Worm (Caenorhabditis elegans) whole organism, L2 larva: ENCODE data around the gene C25H3.16.

ENCODE experiments used
- C34F6.9 ChIP-seq: fragments of 150-350 bp; optimal IDR thresholded peaks from 2 replicates; lab custom pipeline; 2014; ENCODE audit warnings: missing biosample characterization, missing genetic modification characterization
- F13H6.1 ChIP-seq: sonication (generic microtip); optimal IDR thresholded peaks from 2 replicates; lab custom pipeline; 2016; ENCODE audit warnings: missing genetic modification characterization, missing compliant biosample characterization
- R02D3.7 ChIP-seq: fragments of 150-350 bp; optimal IDR thresholded peaks from 2 replicates; lab custom pipeline; 2014; ENCODE audit warnings: missing biosample characterization, missing genetic modification characterization
- Y55F3AM.14 ChIP-seq: fragments of 200-800 bp; sonication (Bioruptor generic); optimal IDR thresholded peaks from 2 replicates; lab custom pipeline; 2018; ENCODE audit warnings: mild to moderate bottlenecking, missing genetic modification characterization, missing compliant biosample characterization
- ZK546.5 ChIP-seq: sonication (generic microtip); optimal IDR thresholded peaks from 2 replicates; lab custom pipeline; 2017; ENCODE audit warnings: missing biosample characterization, missing genetic modification characterization
- aly-2 ChIP-seq: fragments of 150-350 bp; optimal IDR thresholded peaks from 2 replicates; lab custom pipeline; 2014; ENCODE audit warnings: missing biosample characterization, missing genetic modification characterization
- ama-1 ChIP-seq: fragments of 150-350 bp; optimal IDR thresholded peaks from 2 replicates; lab custom pipeline; 2018; ENCODE audit warnings: inconsistent platforms
- blmp-1 ChIP-seq: sonication (generic microtip); optimal IDR thresholded peaks from 2 replicates; lab custom pipeline; 2017; ENCODE audit warnings: missing genetic modification characterization, mild to moderate bottlenecking, missing compliant biosample characterization, antibody characterized with exemption, moderate library complexity; ENCODE audit not compliant: insufficient read depth
- ceh-16 ChIP-seq: fragments of 150-350 bp; optimal IDR thresholded peaks from 2 replicates; lab custom pipeline; 2014; ENCODE audit warnings: missing biosample characterization, missing genetic modification characterization
- ceh-82 ChIP-seq: fragments of 150-350 bp; optimal IDR thresholded peaks from 2 replicates; lab custom pipeline; 2014; ENCODE audit warnings: missing biosample characterization, missing genetic modification characterization
- crh-2 ChIP-seq: sonication (generic microtip); optimal IDR thresholded peaks from 2 replicates; lab custom pipeline; 2017; ENCODE audit warnings: missing biosample characterization, missing genetic modification characterization
- dmd-4 ChIP-seq: sonication (generic microtip); optimal IDR thresholded peaks from 2 replicates; lab custom pipeline; 2017; ENCODE audit warnings: missing biosample characterization, missing genetic modification characterization
- egl-27 ChIP-seq: sonication (generic microtip); optimal IDR thresholded peaks from 3 replicates; lab custom pipeline; 2017; ENCODE audit warnings: missing biosample characterization, missing genetic modification reagents, missing genetic modification characterization
- elt-1 ChIP-seq: fragments of 150-350 bp; optimal IDR thresholded peaks from 2 replicates; lab custom pipeline; 2014; ENCODE audit warnings: missing biosample characterization, missing genetic modification characterization
- elt-3 ChIP-seq: sonication (generic microtip); optimal IDR thresholded peaks from 2 replicates; lab custom pipeline; 2017; ENCODE audit warnings: missing biosample characterization, missing genetic modification characterization
- fos-1 ChIP-seq: fragments of 150-350 bp; optimal IDR thresholded peaks from 2 replicates; lab custom pipeline; 2014; ENCODE audit warnings: missing biosample characterization, missing genetic modification characterization
- gmeb-1 ChIP-seq: fragments of 150-350 bp; optimal IDR thresholded peaks from 2 replicates; lab custom pipeline; 2014; ENCODE audit warnings: missing biosample characterization, missing genetic modification characterization
- lin-11 ChIP-seq: fragments of 150-350 bp; sonication (generic microtip); optimal IDR thresholded peaks from 2 replicates; lab custom pipeline; 2014; ENCODE audit warnings: missing biosample characterization, missing genetic modification characterization, inconsistent platforms, mixed read lengths
- lin-13 ChIP-seq: fragments of 150-350 bp; optimal IDR thresholded peaks from 2 replicates; lab custom pipeline; 2014; ENCODE audit warnings: missing biosample characterization, missing genetic modification reagents, missing genetic modification characterization
- lin-39 ChIP-seq: fragments of 150-350 bp; optimal IDR thresholded peaks from 2 replicates; lab custom pipeline; 2014; ENCODE audit warnings: missing biosample characterization, missing genetic modification reagents, missing genetic modification characterization
- lsy-2 ChIP-seq, 2 experiments: fragments of 150-350 bp in 1 of 2; sonication (generic microtip) in 1 of 2; optimal IDR thresholded peaks; 2 replicates each; lab custom pipeline; 2014 to 2017; ENCODE audit warnings: missing biosample characterization in 2 of 2, missing genetic modification characterization in 2 of 2
- mab-5 ChIP-seq: fragments of 150-350 bp; optimal IDR thresholded peaks from 2 replicates; lab custom pipeline; 2014; ENCODE audit warnings: missing biosample characterization, missing genetic modification characterization
- mbf-1 ChIP-seq: sonication (generic microtip); optimal IDR thresholded peaks from 2 replicates; lab custom pipeline; 2017; ENCODE audit warnings: missing biosample characterization, missing genetic modification characterization
- mdl-1 ChIP-seq, 2 experiments: fragments of 150-350 bp in 1 of 2; sonication (generic microtip) in 1 of 2; optimal IDR thresholded peaks; 2 replicates each; lab custom pipeline; 2017; ENCODE audit warnings: missing biosample characterization in 2 of 2, missing genetic modification characterization in 2 of 2
- nhr-10 ChIP-seq: sonication (generic microtip); optimal IDR thresholded peaks from 2 replicates; lab custom pipeline; 2017; ENCODE audit warnings: missing biosample characterization, missing genetic modification characterization
- nhr-11 ChIP-seq: fragments of 150-350 bp; optimal IDR thresholded peaks from 2 replicates; lab custom pipeline; 2014; ENCODE audit warnings: missing biosample characterization, missing genetic modification characterization
- nhr-12 ChIP-seq: fragments of 150-350 bp; optimal IDR thresholded peaks from 2 replicates; lab custom pipeline; 2014; ENCODE audit warnings: missing biosample characterization, missing genetic modification characterization
- nhr-129 ChIP-seq: fragments of 150-350 bp; optimal IDR thresholded peaks from 2 replicates; lab custom pipeline; 2014; ENCODE audit warnings: missing biosample characterization, missing genetic modification characterization
- nhr-21 ChIP-seq: fragments of 150-350 bp; optimal IDR thresholded peaks from 2 replicates; lab custom pipeline; 2014; ENCODE audit warnings: missing biosample characterization, missing genetic modification characterization
- nhr-23 ChIP-seq: fragments of 150-350 bp; optimal IDR thresholded peaks from 2 replicates; lab custom pipeline; 2014; ENCODE audit warnings: missing biosample characterization, missing genetic modification reagents, missing genetic modification characterization
- nhr-237 ChIP-seq: fragments of 150-350 bp; optimal IDR thresholded peaks from 2 replicates; lab custom pipeline; 2014; ENCODE audit warnings: missing biosample characterization, missing genetic modification characterization
- nhr-25 ChIP-seq: fragments of 150-350 bp; sonication (generic microtip); optimal IDR thresholded peaks from 3 replicates; lab custom pipeline; 2014; ENCODE audit warnings: missing biosample characterization, missing genetic modification characterization
- nhr-6 ChIP-seq: fragments of 150-350 bp; optimal IDR thresholded peaks from 2 replicates; lab custom pipeline; 2014; ENCODE audit warnings: missing biosample characterization, missing genetic modification characterization
- nhr-77 ChIP-seq: fragments of 150-350 bp; optimal IDR thresholded peaks from 2 replicates; lab custom pipeline; 2014; ENCODE audit warnings: missing biosample characterization, missing genetic modification characterization
- peb-1 ChIP-seq: fragments of 150-350 bp; optimal IDR thresholded peaks from 2 replicates; lab custom pipeline; 2014; ENCODE audit warnings: missing biosample characterization, missing genetic modification characterization
- sem-4 ChIP-seq: fragments of 150-350 bp; optimal IDR thresholded peaks from 2 replicates; lab custom pipeline; 2014; ENCODE audit warnings: missing biosample characterization, missing genetic modification reagents, missing genetic modification characterization
- skn-1 ChIP-seq: sonication (generic microtip); optimal IDR thresholded peaks from 2 replicates; lab custom pipeline; 2017; ENCODE audit warnings: missing biosample characterization, missing genetic modification characterization
- sma-9 ChIP-seq, 2 experiments: fragments of 150-350 bp in 1 of 2; sonication (generic microtip) in 1 of 2; optimal IDR thresholded peaks; 2 replicates each; lab custom pipeline; 2014 to 2016; ENCODE audit warnings: missing genetic modification characterization in 2 of 2, mild to moderate bottlenecking in 1 of 2, missing biosample characterization in 1 of 2, missing compliant biosample characterization in 1 of 2, missing genetic modification reagents in 1 of 2, moderate library complexity in 1 of 2
- snpc-4 ChIP-seq: fragments of 150-350 bp; optimal IDR thresholded peaks from 2 replicates; lab custom pipeline; 2014; ENCODE audit warnings: missing biosample characterization, missing genetic modification characterization
- unc-39 ChIP-seq: fragments of 150-350 bp; optimal IDR thresholded peaks from 2 replicates; lab custom pipeline; 2014; ENCODE audit warnings: missing biosample characterization, missing genetic modification characterization
- unc-55 ChIP-seq: fragments of 150-350 bp; sonication (generic microtip); optimal IDR thresholded peaks from 3 replicates; lab custom pipeline; 2014; ENCODE audit warnings: missing biosample characterization, missing genetic modification reagents, missing genetic modification characterization
- unc-62 ChIP-seq: fragments of 150-350 bp; optimal IDR thresholded peaks from 2 replicates; lab custom pipeline; 2014; ENCODE audit warnings: missing biosample characterization, missing genetic modification reagents, missing genetic modification characterization
- zag-1 ChIP-seq: fragments of 150-350 bp; optimal IDR thresholded peaks from 2 replicates; lab custom pipeline; 2014; ENCODE audit warnings: missing biosample characterization, missing genetic modification characterization
- ztf-1 ChIP-seq: fragments of 200-800 bp; sonication (Bioruptor generic); conservative IDR thresholded peaks from 2 replicates; pipeline ENCODE4 v1.3.6; 2022; ENCODE audit warnings: missing genetic modification characterization, missing compliant biosample characterization
- ztf-11 ChIP-seq: sonication (generic microtip); optimal IDR thresholded peaks from 2 replicates; lab custom pipeline; 2017; ENCODE audit warnings: missing biosample characterization, missing genetic modification characterization
- ztf-4 ChIP-seq: fragments of 150-350 bp; optimal IDR thresholded peaks from 2 replicates; lab custom pipeline; 2014; ENCODE audit warnings: missing biosample characterization, missing genetic modification characterization

Gene C25H3.16

ce11 chrII:5660736-5661734 lies 5.1 kb upstream of the C25H3.16 start, which contains the start of the genes ift-43 and mdt-26 (continued):
- peak; percentile 51 for TF ChIP-seq nhr-25 (tag; lab: Kevin White, UChicago)
- TF ChIP-seq lin-13 (GFP tag; lab: Kevin White, UChicago) = peak; percentile 81
- TF ChIP-seq dmd-4 (tag; lab: Kevin White, UChicago) = no peak
- TF ChIP-seq blmp-1 (tag; lab: Kevin White, UChicago) = peak; percentile 20
- no peak for TF ChIP-seq elt-1 (tag; lab: Kevin White, UChicago)
- no peak for TF ChIP-seq elt-3 (tag; lab: Kevin White, UChicago)
- TF ChIP-seq nhr-12 (tag; lab: Kevin White, UChicago) = no peak
- TF ChIP-seq mbf-1 = no peak
- peak; percentile 53 for TF ChIP-seq fos-1 (tag; lab: Kevin White, UChicago)
- TF ChIP-seq snpc-4 (tag; lab: Kevin White, UChicago) = no peak
- TF ChIP-seq mab-5 (tag; lab: Kevin White, UChicago) = peak; percentile 34
- no peak for TF ChIP-seq ztf-1 (GFP tag; lab: Robert Waterston, UW)
- TF ChIP-seq Y55F3AM.14 (GFP tag; lab: Kevin White, UChicago) = peak; percentile 6
- TF ChIP-seq unc-39 (tag; lab: Kevin White, UChicago) = peak; percentile 8
- TF ChIP-seq peb-1 = no peak
- TF ChIP-seq sma-9 (GFP tag; optimal IDR thresholded peaks at IDR 0.05; lab: Kevin White, UChicago) = peak; percentile 75
- TF ChIP-seq sma-9 (tag; optimal IDR thresholded peaks at IDR 0.05; lab: Kevin White, UChicago) = no peak
- no peak for TF ChIP-seq nhr-11 (tag; lab: Kevin White, UChicago)
- no peak for TF ChIP-seq nhr-77 (tag; lab: Kevin White, UChicago)
- TF ChIP-seq nhr-23 (tag; lab: Kevin White, UChicago) = no peak
- TF ChIP-seq lin-11 = peak; percentile 89

ce11 chrII:5661735-5662177 lies 4.3 kb upstream of the C25H3.16 start:
- TF ChIP-seq ceh-16 (tag; lab: Kevin White, UChicago) (peak; percentile 76), R02D3.7 (tag; lab: Kevin White, UChicago) (no peak), sma-9 (GFP tag; optimal IDR thresholded peaks at IDR 0.05; lab: Kevin White, UChicago) (peak; percentile 86), sma-9 (tag; optimal IDR thresholded peaks at IDR 0.05; lab: Kevin White, UChicago) (no peak), egl-27 (tag; lab: Kevin White, UChicago) (peak; percentile 58), lin-11 (peak; percentile 96), lin-39 (peak; percentile 58), nhr-11 (tag; lab: Kevin White, UChicago) (no peak), elt-1 (tag; lab: Kevin White, UChicago) (no peak), unc-39 (tag; lab: Kevin White, UChicago) (no peak), C34F6.9 (peak; percentile 86), dmd-4 (tag; lab: Kevin White, UChicago) (no peak), blmp-1 (tag; lab: Kevin White, UChicago) (peak; percentile 15), ceh-82 (tag; lab: Kevin White, UChicago) (peak; percentile 80), nhr-77 (tag; lab: Kevin White, UChicago) (no peak), sem-4 (tag; lab: Kevin White, UChicago) (peak; percentile 61), nhr-23 (tag; lab: Kevin White, UChicago) (no peak), fos-1 (tag; lab: Kevin White, UChicago) (peak; percentile 72), nhr-237 (no peak), snpc-4 (tag; lab: Kevin White, UChicago) (peak; percentile 66), mab-5 (tag; lab: Kevin White, UChicago) (peak; percentile 77), skn-1 (tag; lab: Kevin White, UChicago) (no peak), gmeb-1 (tag; lab: Kevin White, UChicago) (peak; percentile 60), zag-1 (peak; percentile 93), nhr-12 (tag; lab: Kevin White, UChicago) (no peak), ztf-11 (tag; lab: Kevin White, UChicago) (peak; percentile 50), unc-62 (GFP tag; lab: Kevin White, UChicago) (no peak), aly-2 (tag; lab: Kevin White, UChicago) (no peak), crh-2 (tag; lab: Kevin White, UChicago) (peak; percentile 84), ama-1 (lab: Kevin White, UChicago) (peak; percentile 99), nhr-129 (tag; lab: Kevin White, UChicago) (peak; percentile 95), ztf-4 (tag; lab: Kevin White, UChicago) (peak; percentile 98), ztf-1 (GFP tag; lab: Robert Waterston, UW) (0 out of 2 replicates have a peak, but pooled peaks have one; percentile 61), elt-3 (tag; lab: Kevin White, UChicago) (no peak), nhr-6 (tag; lab: Kevin White, UChicago) (peak; percentile 80), Y55F3AM.14 (GFP tag; lab: Kevin White, UChicago) (peak; percentile 95), mdl-1 (tag; optimal IDR thresholded peaks at IDR 0.05; lab: Kevin White, UChicago) (peak; percentile 57 to 79), F13H6.1 (peak; percentile 90), mbf-1 (no peak), nhr-21 (tag; lab: Kevin White, UChicago) (peak; percentile 88), unc-55 (peak; percentile 63), nhr-10 (tag; lab: Kevin White, UChicago) (no peak), ZK546.5 (no peak), lin-13 (GFP tag; lab: Kevin White, UChicago) (peak; percentile 91), lsy-2 (tag; optimal IDR thresholded peaks at IDR 0.05; lab: Kevin White, UChicago) (peak; percentile 74 to 86)
